Worm (Caenorhabditis elegans) whole organism, L4 larva: ENCODE results near the gene srh-19.

Experiments
- D1046.2 ChIP-seq: fragments of 200-800 bp; sonication (Bioruptor generic); IDR thresholded peaks from 2 replicates; pipeline ENCODE4 v1.3.6; 2022; ENCODE audit warnings: missing genetic modification characterization, missing compliant biosample characterization
- F37D6.2 ChIP-seq: sonication (generic microtip); optimal IDR thresholded peaks from 2 replicates; lab custom pipeline; 2016; ENCODE audit warnings: mild to moderate bottlenecking, missing genetic modification characterization, missing compliant biosample characterization
- F44E2.7 ChIP-seq: fragments of 200-800 bp; sonication (Bioruptor generic); IDR thresholded peaks from 2 replicates; pipeline ENCODE4 v2.1.2; 2022; ENCODE audit warnings: missing genetic modification characterization, missing compliant biosample characterization
- T20F7.1 ChIP-seq: fragments of 200-800 bp; sonication (Bioruptor generic); optimal IDR thresholded peaks from 2 replicates; lab custom pipeline; 2018; ENCODE audit warnings: mild to moderate bottlenecking, missing genetic modification characterization, missing compliant biosample characterization
- Y105C5A.15 ChIP-seq: fragments of 200-800 bp; sonication (Bioruptor generic); IDR thresholded peaks from 2 replicates; pipeline ENCODE4 v1.3.6; 2022; ENCODE audit warnings: missing genetic modification characterization, missing compliant biosample characterization
- Y48G9A.11 ChIP-seq: fragments of 200-800 bp; sonication (Bioruptor generic); IDR thresholded peaks from 2 replicates; pipeline ENCODE4 v1.3.6; 2022; ENCODE audit warnings: missing genetic modification reagents, missing genetic modification characterization, missing compliant biosample characterization
- Y5F2A.4 ChIP-seq: fragments of 200-800 bp; sonication (Bioruptor generic); optimal IDR thresholded peaks from 2 replicates; lab custom pipeline; 2018; ENCODE audit warnings: mild to moderate bottlenecking, missing genetic modification characterization, missing compliant biosample characterization
- Y75B8A.6 ChIP-seq: fragments of 200-800 bp; sonication (Bioruptor generic); IDR thresholded peaks from 2 replicates; pipeline ENCODE4 v1.3.6; 2022; ENCODE audit warnings: missing genetic modification reagents, missing genetic modification characterization, missing compliant biosample characterization
- ZK337.2 ChIP-seq: fragments of 200-800 bp; sonication (Bioruptor generic); IDR thresholded peaks from 2 replicates; pipeline ENCODE4 v1.3.6; 2022; ENCODE audit warnings: missing genetic modification reagents, missing genetic modification characterization, missing compliant biosample characterization
- aly-2 ChIP-seq: sonication (generic microtip); optimal IDR thresholded peaks from 2 replicates; lab custom pipeline; 2018; ENCODE audit warnings: missing biosample characterization, missing genetic modification characterization
- ceh-44 ChIP-seq: fragments of 200-800 bp; sonication (Bioruptor generic); IDR thresholded peaks from 2 replicates; pipeline ENCODE4 v1.3.6; 2022; ENCODE audit warnings: missing genetic modification reagents, missing genetic modification characterization, missing compliant biosample characterization
- ces-1 ChIP-seq: fragments of 150-350 bp; sonication (generic microtip); optimal IDR thresholded peaks from 4 replicates; lab custom pipeline; 2014; ENCODE audit warnings: missing biosample characterization, missing genetic modification reagents, missing genetic modification characterization
- daf-12 ChIP-seq: fragments of 150-350 bp; optimal IDR thresholded peaks from 2 replicates; lab custom pipeline; 2014; ENCODE audit warnings: missing biosample characterization, missing genetic modification reagents, missing genetic modification characterization
- daf-19 ChIP-seq: fragments of 200-800 bp; sonication (Bioruptor generic); conservative IDR thresholded peaks from 2 replicates; pipeline ENCODE4 v1.3.6; 2022; ENCODE audit warnings: missing genetic modification characterization, missing compliant biosample characterization
- dmd-6 ChIP-seq: fragments of 200-800 bp; sonication (Bioruptor generic); IDR thresholded peaks from 2 replicates; pipeline ENCODE4 v1.3.6; 2022; ENCODE audit warnings: missing genetic modification reagents, missing genetic modification characterization, missing compliant biosample characterization
- dmd-9 ChIP-seq: fragments of 200-800 bp; sonication (Bioruptor generic); IDR thresholded peaks from 2 replicates; pipeline ENCODE4 v1.3.6; 2022; ENCODE audit warnings: missing genetic modification reagents, missing genetic modification characterization, missing compliant biosample characterization
- egl-43 ChIP-seq: fragments of 200-800 bp; sonication (Bioruptor generic); IDR thresholded peaks from 2 replicates; pipeline ENCODE4 v1.3.6; 2022; ENCODE audit warnings: missing genetic modification reagents, missing genetic modification characterization, missing compliant biosample characterization
- fos-1 ChIP-seq: fragments of 150-350 bp; optimal IDR thresholded peaks from 2 replicates; lab custom pipeline; 2014; ENCODE audit warnings: missing biosample characterization, missing genetic modification characterization
- gei-8 ChIP-seq: fragments of 200-800 bp; sonication (Bioruptor generic); optimal IDR thresholded peaks from 2 replicates; lab custom pipeline; 2018; ENCODE audit warnings: mild to moderate bottlenecking, missing genetic modification characterization, missing compliant biosample characterization
- hlh-11 ChIP-seq: fragments of 200-800 bp; sonication (Bioruptor generic); optimal IDR thresholded peaks from 2 replicates; lab custom pipeline; 2018; ENCODE audit warnings: mild to moderate bottlenecking, missing genetic modification characterization, missing compliant biosample characterization
- hmg-1.1 ChIP-seq: fragments of 200-800 bp; sonication (Bioruptor generic); IDR thresholded peaks from 2 replicates; pipeline ENCODE4 v1.3.6; 2022; ENCODE audit warnings: missing genetic modification reagents, missing genetic modification characterization, missing compliant biosample characterization
- lim-7 ChIP-seq: fragments of 200-800 bp; sonication (Bioruptor generic); IDR thresholded peaks from 2 replicates; pipeline ENCODE4 v1.3.6; 2022; ENCODE audit warnings: missing genetic modification characterization, missing compliant biosample characterization
- lin-1 ChIP-seq: fragments of 200-800 bp; sonication (Bioruptor generic); IDR thresholded peaks from 2 replicates; pipeline ENCODE4 v1.3.6; 2022; ENCODE audit warnings: missing genetic modification reagents, missing genetic modification characterization, missing compliant biosample characterization
- lin-29 ChIP-seq: fragments of 200-800 bp; sonication (Bioruptor generic); IDR thresholded peaks from 2 replicates; pipeline ENCODE4 v1.3.6; 2022; ENCODE audit warnings: missing genetic modification reagents, missing genetic modification characterization, missing compliant biosample characterization
- lin-38 ChIP-seq: fragments of 200-800 bp; sonication (Bioruptor generic); IDR thresholded peaks from 2 replicates; pipeline ENCODE4 v1.3.6; 2022; ENCODE audit warnings: missing genetic modification reagents, missing genetic modification characterization, missing compliant biosample characterization
- madf-5 ChIP-seq, 2 experiments: fragments of 200-800 bp; sonication (Bioruptor generic); IDR thresholded peaks; 2 replicates each; pipeline ENCODE4 v1.3.6; 2022; ENCODE audit warnings: missing compliant biosample characterization in 2 of 2, missing genetic modification characterization in 2 of 2
- nhr-102 ChIP-seq: sonication (generic microtip); optimal IDR thresholded peaks from 2 replicates; lab custom pipeline; 2016; ENCODE audit warnings: mild to moderate bottlenecking, missing genetic modification characterization, moderate library complexity, missing compliant biosample characterization
- nhr-111 ChIP-seq: fragments of 200-800 bp; sonication (Bioruptor generic); optimal IDR thresholded peaks from 2 replicates; lab custom pipeline; 2018; ENCODE audit warnings: mild to moderate bottlenecking, missing genetic modification characterization, missing compliant biosample characterization
- nhr-25 ChIP-seq: sonication (generic microtip); optimal IDR thresholded peaks from 2 replicates; lab custom pipeline; 2017; ENCODE audit warnings: missing genetic modification characterization, mild to moderate bottlenecking, missing compliant biosample characterization, antibody characterized with exemption, moderate library complexity, borderline replicate concordance; ENCODE audit not compliant: insufficient read depth
- nhr-42 ChIP-seq: fragments of 200-800 bp; sonication (Bioruptor generic); IDR thresholded peaks from 2 replicates; pipeline ENCODE4 v1.3.6; 2022; ENCODE audit warnings: missing genetic modification characterization, missing compliant biosample characterization
- nhr-48 ChIP-seq: sonication (generic microtip); optimal IDR thresholded peaks from 2 replicates; lab custom pipeline; 2016; ENCODE audit warnings: mild to moderate bottlenecking, missing genetic modification characterization, missing compliant biosample characterization
- nhr-77 ChIP-seq: fragments of 150-350 bp; optimal IDR thresholded peaks from 2 replicates; lab custom pipeline; 2014; ENCODE audit warnings: missing biosample characterization, missing genetic modification characterization
- php-3 ChIP-seq: fragments of 200-800 bp; sonication (Bioruptor generic); IDR thresholded peaks from 2 replicates; pipeline ENCODE4 v1.3.6; 2022; ENCODE audit warnings: missing genetic modification reagents, missing genetic modification characterization, missing compliant biosample characterization
- rbr-2 ChIP-seq: sonication (generic microtip); optimal IDR thresholded peaks from 2 replicates; lab custom pipeline; 2016; ENCODE audit warnings: missing genotype, missing genetic modification characterization, missing compliant biosample characterization
- sdz-12 ChIP-seq: fragments of 200-800 bp; sonication (Bioruptor generic); optimal IDR thresholded peaks from 2 replicates; lab custom pipeline; 2018; ENCODE audit warnings: mild to moderate bottlenecking, missing genetic modification characterization, missing compliant biosample characterization
- set-16 ChIP-seq: fragments of 200-800 bp; sonication (Bioruptor generic); IDR thresholded peaks from 2 replicates; pipeline ENCODE4 v1.3.6; 2022; ENCODE audit warnings: missing genetic modification reagents, missing genetic modification characterization, missing compliant biosample characterization
- skn-1 ChIP-seq: fragments of 150-350 bp; optimal IDR thresholded peaks from 2 replicates; lab custom pipeline; 2014; ENCODE audit warnings: missing biosample characterization, missing genetic modification characterization
- tra-1 ChIP-seq: fragments of 200-800 bp; sonication (Bioruptor generic); IDR thresholded peaks from 2 replicates; pipeline ENCODE4 v1.3.6; 2022; ENCODE audit warnings: missing genetic modification reagents, missing genetic modification characterization, missing compliant biosample characterization
- unc-39 ChIP-seq: sonication (generic microtip); optimal IDR thresholded peaks from 2 replicates; lab custom pipeline; 2017; ENCODE audit warnings: missing biosample characterization, missing genetic modification characterization
- vab-7 ChIP-seq: fragments of 200-800 bp; sonication (Bioruptor generic); IDR thresholded peaks from 2 replicates; pipeline ENCODE4 v1.3.6; 2022; ENCODE audit warnings: missing genetic modification reagents, missing genetic modification characterization, missing compliant biosample characterization
- zag-1 ChIP-seq: fragments of 150-350 bp; optimal IDR thresholded peaks from 2 replicates; lab custom pipeline; 2014; ENCODE audit warnings: missing biosample characterization, missing genetic modification characterization
- zfp-2 ChIP-seq: sonication (generic microtip); optimal IDR thresholded peaks from 2 replicates; lab custom pipeline; 2016; ENCODE audit warnings: mild to moderate bottlenecking, missing genetic modification characterization, missing compliant biosample characterization
- zip-2 ChIP-seq: fragments of 150-350 bp; optimal IDR thresholded peaks from 2 replicates; lab custom pipeline; 2014; ENCODE audit warnings: missing biosample characterization, missing genetic modification characterization

srh-19 gene

DNA sequence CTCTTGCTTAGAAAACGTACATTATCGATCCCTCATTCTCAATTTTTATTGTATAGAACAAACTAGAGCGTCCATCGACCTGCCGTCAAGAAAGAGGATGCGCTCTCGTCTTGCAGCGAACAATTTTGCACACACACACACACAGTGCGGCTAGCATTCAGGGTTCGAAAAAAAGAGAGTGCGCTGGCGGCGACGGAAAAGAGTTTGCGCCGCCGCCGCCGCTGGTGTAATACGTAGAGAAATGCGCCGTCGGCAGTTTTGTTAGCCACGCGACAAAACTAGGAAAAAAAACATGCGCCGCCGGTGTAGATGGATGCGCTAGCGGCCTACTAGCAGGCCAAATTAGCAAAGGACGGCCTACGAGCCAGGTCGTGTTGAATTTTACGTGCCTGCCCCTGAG, 29.4 kb upstream of the srh-19 start:
- no peak for TF ChIP-seq aly-2
- TF ChIP-seq vab-7 (GFP tag; lab: Robert Waterston, UW), result no peak; the same call in 1 of the 2 replicates
- TF ChIP-seq Y5F2A.4, result no peak
- peak; percentile 30; the same call in 1 of the 2 replicates for TF ChIP-seq egl-43 (GFP tag; lab: Robert Waterston, UW)
- TF ChIP-seq fos-1 (tag; lab: Kevin White, UChicago), result no peak
- no peak for TF ChIP-seq nhr-102 (tag; lab: Kevin White, UChicago)
- no peak for TF ChIP-seq ceh-44 (GFP tag; lab: Robert Waterston, UW)
- no peak for TF ChIP-seq unc-39 (tag; lab: Kevin White, UChicago)
- no peak for TF ChIP-seq daf-12 (tag; lab: Kevin White, UChicago)
- 0 out of 2 replicates have a peak, but pooled peaks have one; percentile 15 for TF ChIP-seq set-16 (GFP tag; lab: Robert Waterston, UW)
- TF ChIP-seq nhr-77 (tag; lab: Kevin White, UChicago), result no peak
- TF ChIP-seq zfp-2 (tag; lab: Kevin White, UChicago), result no peak
- no peak for TF ChIP-seq ces-1 (GFP tag; lab: Kevin White, UChicago)
- no peak for TF ChIP-seq sdz-12 (GFP tag; lab: Kevin White, UChicago)
- TF ChIP-seq Y75B8A.6 (GFP tag; lab: Robert Waterston, UW), result no peak
- TF ChIP-seq zip-2 (tag; lab: Kevin White, UChicago), result no peak

- no peak for TF ChIP-seq nhr-48
- TF ChIP-seq vab-7 (GFP tag; lab: Robert Waterston, UW), result no peak
- TF ChIP-seq skn-1, result no peak
- TF ChIP-seq Y48G9A.11, result 0 out of 2 replicates have a peak, but pooled peaks have one; percentile 28
- TF ChIP-seq F37D6.2 (tag; lab: Kevin White, UChicago), result no peak
- TF ChIP-seq F44E2.7 (GFP tag; lab: Robert Waterston, UW), result no peak
These were observed 28.4 kb upstream of the srh-19 start, which contains the start of gene F56C3.8 for ce11 chrX:1384538-1384937. F56C3.8 (minus strand) TSS chrX:1384638.

ce11 chrX:1386893-1387367, 26.0 kb upstream of the srh-19 start, which contains the start of gene F56C3.1:
F56C3.1 (plus strand) TSS chrX:1387317.
- TF ChIP-seq lin-38 (GFP tag; lab: Robert Waterston, UW) (peak; percentile 31; the same call in 1 of the 2 replicates), egl-43 (GFP tag; lab: Robert Waterston, UW) (0 out of 2 replicates have a peak, but pooled peaks have one; percentile 33), php-3 (GFP tag; lab: Robert Waterston, UW) (0 out of 2 replicates have a peak, but pooled peaks have one; percentile 47), madf-5 (GFP tag; IDR thresholded peaks at IDR 0.05; lab: Robert Waterston, UW) (no peak), nhr-42 (peak; percentile 55; the same call in 1 of the 2 replicates), hlh-11 (peak; percentile 3), zag-1 (tag; lab: Kevin White, UChicago) (no peak), dmd-6 (GFP tag; lab: Robert Waterston, UW) (0 out of 2 replicates have a peak, but pooled peaks have one; percentile 15), ZK337.2 (GFP tag; lab: Robert Waterston, UW) (0 out of 2 replicates have a peak, but pooled peaks have one; percentile 29), tra-1 (GFP tag; lab: Robert Waterston, UW) (no peak), nhr-102 (tag; lab: Kevin White, UChicago) (peak; percentile 34), hmg-1.1 (peak; percentile 73), set-16 (GFP tag; lab: Robert Waterston, UW) (peak; percentile 39; the same call in 1 of the 2 replicates)

ce11 chrX:1389382-1389983, 23.5 kb upstream of the srh-19 start:
- no peak for TF ChIP-seq dmd-9 (GFP tag; lab: Robert Waterston, UW)
- TF ChIP-seq nhr-25, result peak; percentile 73
- no peak for TF ChIP-seq unc-39 (tag; lab: Kevin White, UChicago)
- TF ChIP-seq fos-1 (tag; lab: Kevin White, UChicago), result peak; percentile 66
- peak; percentile 88 for TF ChIP-seq ces-1 (GFP tag; lab: Kevin White, UChicago)
- TF ChIP-seq daf-19 (GFP tag; lab: Robert Waterston, UW), result peak; percentile 82; the same call in 1 of the 2 replicates
- TF ChIP-seq lin-29 (GFP tag; lab: Robert Waterston, UW), result peak; percentile 61; the same call in 1 of the 2 replicates
- TF ChIP-seq gei-8 (GFP tag; lab: Kevin White, UChicago), result no peak
- TF ChIP-seq lin-1 (GFP tag; lab: Robert Waterston, UW), result peak; percentile 64; the same call in 1 of the 2 replicates
- TF ChIP-seq Y105C5A.15 (GFP tag; lab: Robert Waterston, UW), result 0 out of 2 replicates have a peak, but pooled peaks have one; percentile 66
- TF ChIP-seq D1046.2, result no peak
- TF ChIP-seq hmg-1.1, result peak; percentile 99
- TF ChIP-seq nhr-102 (tag; lab: Kevin White, UChicago), result peak; percentile 98
- peak; percentile 88 for TF ChIP-seq T20F7.1
- peak; percentile 72 for TF ChIP-seq lin-38 (GFP tag; lab: Robert Waterston, UW)
- no peak for TF ChIP-seq nhr-111 (GFP tag; lab: Kevin White, UChicago)
- TF ChIP-seq lim-7 (GFP tag; lab: Robert Waterston, UW), result no peak
- TF ChIP-seq rbr-2, result peak; percentile 97
